Fruit fly (Drosophila melanogaster) whole organism, pupa: ENCODE results near the gene CG14229.

ENCODE experiments used
- CG10348 ChIP-seq: fragments of 200-800 bp; sonication (Bioruptor generic); IDR thresholded peaks from 2 replicates; pipeline ENCODE4 v1.3.6; 2022; ENCODE audit warnings: missing biosample characterization, missing genetic modification characterization
- CG12605 ChIP-seq: fragments of 200-800 bp; sonication (Bioruptor generic); IDR thresholded peaks from 2 replicates; pipeline ENCODE4 v1.3.6; 2022; ENCODE audit warnings: missing biosample characterization, missing genetic modification characterization
- CG13204 ChIP-seq: fragments of 200-800 bp; sonication (Bioruptor generic); optimal IDR thresholded peaks from 2 replicates; lab custom pipeline; 2018; ENCODE audit warnings: missing biosample characterization, mild to moderate bottlenecking, missing genetic modification characterization, moderate library complexity
- CG14655 ChIP-seq: fragments of 200-800 bp; sonication (Bioruptor generic); optimal IDR thresholded peaks from 3 replicates; lab custom pipeline; 2017; ENCODE audit warnings: mild to moderate bottlenecking, missing biosample characterization, missing genetic modification reagents, missing genetic modification characterization
- CG15710 ChIP-seq: fragments of 200-800 bp; sonication (Bioruptor generic); optimal IDR thresholded peaks from 2 replicates; lab custom pipeline; 2018; ENCODE audit warnings: missing biosample characterization, mild to moderate bottlenecking, missing genetic modification characterization, moderate library complexity
- CG17806 ChIP-seq: fragments of 200-800 bp; sonication (Bioruptor generic); optimal IDR thresholded peaks from 2 replicates; lab custom pipeline; 2018; ENCODE audit warnings: missing biosample characterization, mild to moderate bottlenecking, missing genetic modification characterization, moderate library complexity
- CG32121 ChIP-seq: fragments of 200-800 bp; sonication (Bioruptor generic); IDR thresholded peaks from 2 replicates; pipeline ENCODE4 v1.3.6; 2022; ENCODE audit warnings: missing biosample characterization, missing genetic modification characterization
- CG34367 ChIP-seq: fragments of 200-800 bp; sonication (Bioruptor generic); optimal IDR thresholded peaks from 2 replicates; lab custom pipeline; 2018; ENCODE audit warnings: missing biosample characterization, mild to moderate bottlenecking, missing genetic modification characterization
- CG4496 ChIP-seq: fragments of 200-800 bp; sonication (Bioruptor generic); IDR thresholded peaks from 3 replicates; pipeline ENCODE4 v1.3.6; 2022; ENCODE audit warnings: missing biosample characterization, missing genetic modification characterization
- CG8159 ChIP-seq: fragments of 200-800 bp; sonication (Bioruptor generic); optimal IDR thresholded peaks from 3 replicates; lab custom pipeline; 2018; ENCODE audit warnings: missing biosample characterization, mild to moderate bottlenecking, missing genetic modification characterization, moderate library complexity
- CG8301 ChIP-seq: fragments of 200-800 bp; sonication (Bioruptor generic); optimal IDR thresholded peaks from 2 replicates; lab custom pipeline; 2018; ENCODE audit warnings: missing biosample characterization, mild to moderate bottlenecking, missing genetic modification characterization
- CG9948 ChIP-seq: fragments of 200-800 bp; sonication (Bioruptor generic); optimal IDR thresholded peaks from 2 replicates; lab custom pipeline; 2018; ENCODE audit warnings: missing biosample characterization, mild to moderate bottlenecking, missing genetic modification characterization, moderate library complexity
- D1 ChIP-seq: fragments of 200-800 bp; sonication (Bioruptor generic); optimal IDR thresholded peaks from 2 replicates; lab custom pipeline; 2018; ENCODE audit warnings: missing biosample characterization, mild to moderate bottlenecking, missing genetic modification characterization, moderate library complexity
- EcR ChIP-seq: fragments of 200-800 bp; sonication (Bioruptor generic); optimal IDR thresholded peaks from 3 replicates; lab custom pipeline; 2019; ENCODE audit warnings: missing biosample characterization, missing genetic modification characterization, mild to moderate bottlenecking, moderate library complexity, missing genetic modification reagents
- Ets98B ChIP-seq: fragments of 200-800 bp; sonication (Bioruptor generic); IDR thresholded peaks from 2 replicates; pipeline ENCODE4 v1.3.6; 2022; ENCODE audit warnings: missing biosample characterization, missing genetic modification characterization
- Pif1A ChIP-seq: fragments of 200-800 bp; sonication (Bioruptor generic); optimal IDR thresholded peaks from 3 replicates; lab custom pipeline; 2016; ENCODE audit warnings: missing biosample characterization, missing genetic modification characterization
- Pif1B ChIP-seq: fragments of 200-800 bp; sonication (Bioruptor generic); optimal IDR thresholded peaks from 3 replicates; lab custom pipeline; 2016; ENCODE audit warnings: missing biosample characterization, missing genetic modification characterization
- Snoo ChIP-seq: fragments of 200-800 bp; sonication (Bioruptor generic); optimal IDR thresholded peaks from 3 replicates; lab custom pipeline; 2017; ENCODE audit warnings: missing biosample characterization, mild to moderate bottlenecking, missing genetic modification characterization, inconsistent platforms
- fd96Ca ChIP-seq: fragments of 200-800 bp; sonication (Bioruptor generic); IDR thresholded peaks from 3 replicates; pipeline ENCODE4 v1.3.6; 2022; ENCODE audit warnings: missing biosample characterization, missing genetic modification characterization
- gl ChIP-seq: fragments of 200-800 bp; sonication (Bioruptor generic); optimal IDR thresholded peaks from 2 replicates; lab custom pipeline; 2018; ENCODE audit warnings: missing biosample characterization, mild to moderate bottlenecking, missing genetic modification characterization
- rn ChIP-seq: fragments of 200-800 bp; sonication (Bioruptor generic); IDR thresholded peaks from 2 replicates; pipeline ENCODE4 v1.3.6; 2022; ENCODE audit warnings: missing biosample characterization, missing genetic modification characterization

The CG14229 gene

dm6 chrX:19694792-19695558, at the start of gene CG14229:
Gene CG14229, minus strand, starts transcription at chrX:19695250.
- TF ChIP-seq EcR (GFP tag; lab: Kevin White, UChicago) (no peak), CG10348 (GFP tag; lab: Robert Waterston, UW) (no peak), Ets98B (GFP tag; lab: Robert Waterston, UW) (0 out of 2 replicates have a peak, but pooled peaks have one; percentile 45), Pif1B (GFP tag; lab: Kevin White, UChicago) (peak; percentile 22), fd96Ca (GFP tag; lab: Robert Waterston, UW) (no peak), CG34367 (tag; lab: Kevin White, UChicago) (no peak), CG8159 (tag; lab: Kevin White, UChicago) (no peak), CG13204 (GFP tag; lab: Kevin White, UChicago) (no peak), CG15710 (tag; lab: Kevin White, UChicago) (peak; percentile 7), CG4496 (peak; percentile 79), CG14655 (GFP tag; lab: Kevin White, UChicago) (no peak), Snoo (tag; lab: Kevin White, UChicago) (peak; percentile 15), CG8301 (peak; percentile 18), D1 (no peak), CG17806 (peak; percentile 12), CG12605 (GFP tag; lab: Robert Waterston, UW) (peak; percentile 18; the same call in 1 of the 2 replicates), Pif1A (GFP tag; lab: Kevin White, UChicago) (peak; percentile 3), gl (tag; lab: Kevin White, UChicago) (no peak), rn (GFP tag; lab: Robert Waterston, UW) (no peak)

- TF ChIP-seq CG34367 (tag; lab: Kevin White, UChicago): no peak
- TF ChIP-seq fd96Ca (GFP tag; lab: Robert Waterston, UW): peak; percentile 68
- peak; percentile 22 for TF ChIP-seq EcR (GFP tag; lab: Kevin White, UChicago)
- TF ChIP-seq D1: no peak
- TF ChIP-seq CG4496: peak; percentile 21; the same call in 1 of the 3 replicates
- TF ChIP-seq CG8159 (tag; lab: Kevin White, UChicago): peak; percentile 25
- peak; percentile 46; the same call in 1 of the 2 replicates for TF ChIP-seq Ets98B (GFP tag; lab: Robert Waterston, UW)
- TF ChIP-seq CG15710 (tag; lab: Kevin White, UChicago): peak; percentile 25
- no peak for TF ChIP-seq CG9948
- TF ChIP-seq CG32121 (GFP tag; lab: Robert Waterston, UW): no peak
- TF ChIP-seq CG12605 (GFP tag; lab: Robert Waterston, UW): peak; percentile 38; the same call in 1 of the 2 replicates
- peak; percentile 7 for TF ChIP-seq gl (tag; lab: Kevin White, UChicago)
- no peak for TF ChIP-seq CG14655 (GFP tag; lab: Kevin White, UChicago)
- no peak for TF ChIP-seq CG10348 (GFP tag; lab: Robert Waterston, UW)
- TF ChIP-seq rn (GFP tag; lab: Robert Waterston, UW): no peak
- no peak for TF ChIP-seq CG8301
- TF ChIP-seq CG17806: peak; percentile 11
- no peak for TF ChIP-seq CG13204 (GFP tag; lab: Kevin White, UChicago)
- TF ChIP-seq Pif1A (GFP tag; lab: Kevin White, UChicago): no peak
- TF ChIP-seq Snoo (tag; lab: Kevin White, UChicago): peak; percentile 37
- TF ChIP-seq Pif1B (GFP tag; lab: Kevin White, UChicago): no peak
Measured at dm6 chrX:19744003-19744488, 49.0 kb upstream of the CG14229 start, which contains the start of the genes CG18809, COX6B, CG33932 and Rpp20. Gene CG18809, minus strand, starts transcription at chrX:19744335. Gene COX6B, minus strand, starts transcription at chrX:19744335. Gene CG33932, plus strand, starts transcription at chrX:19744431. Gene Rpp20, plus strand, starts transcription at chrX:19744431.

dm6 chrX:19737872-19738271, 42.8 kb upstream of the CG14229 start:
- no peak for TF ChIP-seq CG9948
- TF ChIP-seq CG17806: no peak
- TF ChIP-seq CG10348 (GFP tag; lab: Robert Waterston, UW): no peak
- no peak for TF ChIP-seq CG8301
- TF ChIP-seq EcR (GFP tag; lab: Kevin White, UChicago): no peak
- no peak for TF ChIP-seq Pif1A (GFP tag; lab: Kevin White, UChicago)
- TF ChIP-seq gl (tag; lab: Kevin White, UChicago): no peak
- TF ChIP-seq CG34367 (tag; lab: Kevin White, UChicago): no peak
- TF ChIP-seq CG12605 (GFP tag; lab: Robert Waterston, UW): no peak
- TF ChIP-seq CG4496: no peak
- no peak for TF ChIP-seq rn (GFP tag; lab: Robert Waterston, UW)

dm6 chrX:19735270-19735669, 40.2 kb upstream of the CG14229 start, which contains the start of gene CG14234:
Gene CG14234, plus strand, starts transcription at chrX:19735570.
- TF ChIP-seq Pif1A (GFP tag; lab: Kevin White, UChicago): no peak
- no peak for TF ChIP-seq CG32121 (GFP tag; lab: Robert Waterston, UW)
- TF ChIP-seq, all 21 proteins: peak for 0

- TF ChIP-seq CG10348 (GFP tag; lab: Robert Waterston, UW) (no peak), D1 (no peak), CG34367 (tag; lab: Kevin White, UChicago) (no peak), CG4496 (no peak), Pif1B (GFP tag; lab: Kevin White, UChicago) (no peak), gl (tag; lab: Kevin White, UChicago) (no peak), CG12605 (GFP tag; lab: Robert Waterston, UW) (no peak), EcR (GFP tag; lab: Kevin White, UChicago) (no peak), CG15710 (tag; lab: Kevin White, UChicago) (no peak), Pif1A (GFP tag; lab: Kevin White, UChicago) (no peak), CG13204 (GFP tag; lab: Kevin White, UChicago) (no peak), Snoo (tag; lab: Kevin White, UChicago) (no peak), rn (GFP tag; lab: Robert Waterston, UW) (no peak), fd96Ca (GFP tag; lab: Robert Waterston, UW) (no peak), CG8159 (tag; lab: Kevin White, UChicago) (no peak)
Measured at dm6 chrX:19730844-19731243, 35.8 kb upstream of the CG14229 start, which contains the start of gene AP-1-2beta. Gene AP-1-2beta, plus strand, starts transcription at chrX:19731004.
